Fruit fly (Drosophila melanogaster) whole organism, embryonic: ENCODE measurements around the gene CG14174.

Experiments
- ATbp ChIP-seq: fragments of 200-800 bp; sonication (Bioruptor generic); optimal IDR thresholded peaks from 2 replicates; lab custom pipeline; 2017; ENCODE audit warnings: missing biosample characterization, mild to moderate bottlenecking, missing genetic modification characterization, missing genetic modification reagents
- Asciz ChIP-seq: fragments of 200-800 bp; sonication (Bioruptor generic); optimal IDR thresholded peaks from 2 replicates; lab custom pipeline; 2017; ENCODE audit warnings: missing biosample characterization, mild to moderate bottlenecking, missing genetic modification characterization, missing genetic modification reagents
- Atf3 ChIP-seq: fragments of 200-800 bp; sonication (Bioruptor generic); optimal IDR thresholded peaks from 3 replicates; lab custom pipeline; 2016; ENCODE audit warnings: missing biosample characterization, missing genetic modification characterization
- Awh ChIP-seq: fragments of 200-800 bp; sonication (Bioruptor generic); IDR thresholded peaks from 2 replicates; pipeline ENCODE4, ENCODE4 v1.3.6; 2022; ENCODE audit warnings: missing biosample characterization, missing genetic modification characterization
- BEAF-32 ChIP-seq: fragments of 200-800 bp; sonication (Bioruptor generic); optimal IDR thresholded peaks from 3 replicates; lab custom pipeline; 2017; ENCODE audit warnings: missing biosample characterization, missing genetic modification characterization, mild to moderate bottlenecking, moderate library complexity, missing genetic modification reagents
- Bdp1 ChIP-seq: fragments of 200-800 bp; sonication (Bioruptor generic); optimal IDR thresholded peaks from 3 replicates; lab custom pipeline; 2016; ENCODE audit warnings: missing biosample characterization, missing genetic modification characterization
- BtbVII ChIP-seq: fragments of 200-800 bp; sonication (Bioruptor generic); optimal IDR thresholded peaks from 3 replicates; lab custom pipeline; 2017; ENCODE audit warnings: missing biosample characterization, mild to moderate bottlenecking, missing genetic modification characterization
- CG12236 ChIP-seq: fragments of 200-800 bp; sonication (Bioruptor generic); optimal IDR thresholded peaks from 2 replicates; lab custom pipeline; 2016; ENCODE audit warnings: missing biosample characterization, missing genetic modification characterization
- CG12299 ChIP-seq: fragments of 200-800 bp; sonication (Bioruptor generic); optimal IDR thresholded peaks from 2 replicates; lab custom pipeline; 2018; ENCODE audit warnings: missing biosample characterization, mild to moderate bottlenecking, missing genetic modification characterization
- CG13123 ChIP-seq: fragments of 200-800 bp; sonication (Bioruptor generic); optimal IDR thresholded peaks from 2 replicates; lab custom pipeline; 2016; ENCODE audit warnings: missing biosample characterization, missing genetic modification characterization
- CG13287 ChIP-seq: fragments of 200-800 bp; sonication (Bioruptor generic); IDR thresholded peaks from 2 replicates; pipeline ENCODE4 v1.3.6; 2022; ENCODE audit warnings: missing biosample characterization, missing genetic modification characterization; ENCODE audit not compliant: partially characterized antibody
- CG14050 ChIP-seq: fragments of 200-800 bp; sonication (Bioruptor generic); IDR thresholded peaks from 3 replicates; pipeline ENCODE4 v1.3.6; 2022; ENCODE audit warnings: missing biosample characterization, missing genetic modification characterization
- CG16779 ChIP-seq: fragments of 200-800 bp; sonication (Bioruptor generic); IDR thresholded peaks from 2 replicates; pipeline ENCODE4 v1.3.6; 2022; ENCODE audit warnings: missing biosample characterization, missing genetic modification characterization
- CG18764 ChIP-seq: fragments of 200-800 bp; sonication (Bioruptor generic); optimal IDR thresholded peaks from 3 replicates; lab custom pipeline; 2016; ENCODE audit warnings: missing biosample characterization, missing genetic modification characterization
- CG30020 ChIP-seq: fragments of 200-800 bp; optimal IDR thresholded peaks from 2 replicates; lab custom pipeline; 2019; ENCODE audit warnings: missing biosample characterization, mild to moderate bottlenecking, missing genetic modification characterization, moderate library complexity
- CG34376 ChIP-seq: fragments of 200-800 bp; sonication (Bioruptor generic); optimal IDR thresholded peaks from 2 replicates; lab custom pipeline; 2018; ENCODE audit warnings: missing biosample characterization, mild to moderate bottlenecking, missing genetic modification characterization
- CG7271 ChIP-seq: fragments of 200-800 bp; sonication (Bioruptor generic); optimal IDR thresholded peaks from 2 replicates; lab custom pipeline; 2018; ENCODE audit warnings: missing biosample characterization, mild to moderate bottlenecking, missing genetic modification characterization, moderate library complexity
- CG7987 ChIP-seq: fragments of 200-800 bp; sonication (Bioruptor generic); optimal IDR thresholded peaks from 2 replicates; lab custom pipeline; 2018; ENCODE audit warnings: missing biosample characterization, mild to moderate bottlenecking, missing genetic modification characterization, moderate library complexity
- CG8924 ChIP-seq: fragments of 200-800 bp; optimal IDR thresholded peaks from 3 replicates; lab custom pipeline; 2019; ENCODE audit warnings: missing biosample characterization, mild to moderate bottlenecking, missing genetic modification characterization, moderate library complexity
- CG9215 ChIP-seq: fragments of 200-800 bp; sonication (Bioruptor generic); IDR thresholded peaks from 2 replicates; pipeline ENCODE4 v1.3.6; 2022; ENCODE audit warnings: missing biosample characterization, missing genetic modification characterization
- CG9817 ChIP-seq: fragments of 200-800 bp; sonication (Bioruptor generic); optimal IDR thresholded peaks from 2 replicates; lab custom pipeline; 2018; ENCODE audit warnings: missing biosample characterization, mild to moderate bottlenecking, missing genetic modification characterization, moderate library complexity
- Camta ChIP-seq: fragments of 200-800 bp; sonication (Bioruptor generic); optimal IDR thresholded peaks from 2 replicates; lab custom pipeline; 2016; ENCODE audit warnings: missing biosample characterization, missing genetic modification characterization
- Dek ChIP-seq: fragments of 200-800 bp; sonication (Bioruptor generic); optimal IDR thresholded peaks from 3 replicates; lab custom pipeline; 2019; ENCODE audit warnings: missing biosample characterization, mild to moderate bottlenecking, missing genetic modification characterization, moderate library complexity
- Dref ChIP-seq: fragments of 200-800 bp; sonication (Bioruptor generic); IDR thresholded peaks from 2 replicates; pipeline ENCODE4 v1.3.6; 2022; ENCODE audit warnings: missing biosample characterization, missing genetic modification characterization
- HHEX ChIP-seq: fragments of 200-800 bp; sonication (Bioruptor generic); optimal IDR thresholded peaks from 3 replicates; lab custom pipeline; 2017; ENCODE audit warnings: missing biosample characterization, mild to moderate bottlenecking, missing genetic modification characterization, missing genetic modification reagents
- Hr51 ChIP-seq, 2 experiments: fragments of 200-800 bp; sonication (Bioruptor generic); optimal IDR thresholded peaks; 2 replicates in 1 of 2; 3 replicates in 1 of 2; lab custom pipeline; 2016 to 2018; ENCODE audit warnings: missing biosample characterization in 2 of 2, missing genetic modification characterization in 2 of 2, mild to moderate bottlenecking in 1 of 2, moderate library complexity in 1 of 2
- Lpt ChIP-seq: fragments of >200 bp; optimal IDR thresholded peaks from 2 replicates; lab custom pipeline; 2018; ENCODE audit warnings: missing biosample characterization, missing genetic modification characterization
- MBD-R2 ChIP-seq: fragments of 200-800 bp; sonication (Bioruptor generic); IDR thresholded peaks from 2 replicates; pipeline ENCODE4 v1.3.6; 2022; ENCODE audit warnings: missing biosample characterization, missing genetic modification characterization
- Nf-YB ChIP-seq: fragments of 200-800 bp; sonication (Bioruptor generic); optimal IDR thresholded peaks from 3 replicates; lab custom pipeline; 2019; ENCODE audit warnings: missing biosample characterization, mild to moderate bottlenecking, missing genetic modification characterization, moderate library complexity
- Pdp1 ChIP-seq, 2 experiments: fragments of 200-800 bp; sonication (Bioruptor generic); optimal IDR thresholded peaks; 3 replicates each; lab custom pipeline; 2016; ENCODE audit warnings: missing biosample characterization in 2 of 2, missing genetic modification characterization in 2 of 2, mild to moderate bottlenecking in 1 of 2, moderate library complexity in 1 of 2
- Taf1 ChIP-seq: fragments of 200-800 bp; sonication (Bioruptor generic); IDR thresholded peaks from 2 replicates; pipeline ENCODE4 v1.3.6; 2022; ENCODE audit warnings: missing biosample characterization, missing genetic modification characterization
- Trl ChIP-seq, 3 experiments: fragments of >200 bp in 2 of 3; fragments of 200-800 bp in 1 of 3; sonication (Bioruptor generic) in 1 of 3; optimal IDR thresholded peaks; 2 replicates in 1 of 3; 3 replicates in 2 of 3; lab custom pipeline; 2016 to 2017; ENCODE audit warnings: missing biosample characterization in 1 of 3, missing genetic modification characterization in 1 of 3
- Vsx1 ChIP-seq: fragments of 200-800 bp; sonication (Bioruptor generic); optimal IDR thresholded peaks from 2 replicates; lab custom pipeline; 2017; ENCODE audit warnings: missing biosample characterization, mild to moderate bottlenecking, missing genetic modification characterization, missing genetic modification reagents
- bab2 ChIP-seq: fragments of 200-800 bp; sonication (Bioruptor generic); optimal IDR thresholded peaks from 2 replicates; lab custom pipeline; 2016; ENCODE audit warnings: missing biosample characterization, missing genetic modification characterization
- bcd ChIP-seq: fragments of 200-800 bp; sonication (Bioruptor generic); optimal IDR thresholded peaks from 2 replicates; lab custom pipeline; 2017; ENCODE audit warnings: missing biosample characterization, mild to moderate bottlenecking, missing genetic modification characterization
- cas ChIP-seq: fragments of 200-800 bp; sonication (Bioruptor generic); IDR thresholded peaks from 2 replicates; pipeline ENCODE4 v1.3.6; 2022; ENCODE audit warnings: missing biosample characterization, missing genetic modification characterization
- dmrt11E ChIP-seq: fragments of 200-800 bp; sonication (Bioruptor generic); optimal IDR thresholded peaks from 3 replicates; lab custom pipeline; 2018; ENCODE audit warnings: missing biosample characterization, mild to moderate bottlenecking, missing genetic modification characterization, moderate library complexity
- dmrt99B ChIP-seq: fragments of 200-800 bp; sonication (Bioruptor generic); optimal IDR thresholded peaks from 2 replicates; lab custom pipeline; 2018; ENCODE audit warnings: missing biosample characterization, mild to moderate bottlenecking, missing genetic modification characterization, moderate library complexity
- fd3F ChIP-seq: fragments of 200-800 bp; sonication (Bioruptor generic); optimal IDR thresholded peaks from 2 replicates; lab custom pipeline; 2018; ENCODE audit warnings: missing biosample characterization, mild to moderate bottlenecking, missing genetic modification characterization, moderate library complexity
- gcm ChIP-seq: fragments of 200-800 bp; sonication (Bioruptor generic); optimal IDR thresholded peaks from 2 replicates; lab custom pipeline; 2019; ENCODE audit warnings: missing biosample characterization, mild to moderate bottlenecking, missing genetic modification characterization, moderate library complexity
- ind ChIP-seq: fragments of 200-800 bp; sonication (Bioruptor generic); optimal IDR thresholded peaks from 3 replicates; lab custom pipeline; 2016; ENCODE audit warnings: missing biosample characterization, missing genetic modification characterization
- inv ChIP-seq: fragments of 200-800 bp; sonication (Bioruptor generic); IDR thresholded peaks from 2 replicates; pipeline ENCODE4 v1.3.6; 2022; ENCODE audit warnings: missing biosample characterization, missing genetic modification characterization; ENCODE audit not compliant: partially characterized antibody
- ken ChIP-seq: fragments of 200-800 bp; sonication (Bioruptor generic); IDR thresholded peaks from 3 replicates; pipeline ENCODE4 v1.3.6; 2022; ENCODE audit warnings: missing biosample characterization, missing genetic modification characterization
- kni ChIP-seq: fragments of 200-800 bp; sonication (Bioruptor generic); optimal IDR thresholded peaks from 3 replicates; lab custom pipeline; 2017; ENCODE audit warnings: mild to moderate bottlenecking, missing biosample characterization, missing genetic modification reagents, missing genetic modification characterization
- lov ChIP-seq, 2 experiments: fragments of 200-800 bp in 1 of 2; fragments of >200 bp in 1 of 2; sonication (Bioruptor generic) in 1 of 2; IDR thresholded peaks in 1 of 2; optimal IDR thresholded peaks in 1 of 2; 2 replicates in 1 of 2; 3 replicates in 1 of 2; pipeline versions ENCODE4 v1.3.6 to Lab custom; 2017 to 2022; ENCODE audit warnings: missing biosample characterization in 1 of 2, missing genetic modification characterization in 1 of 2
- ranshi ChIP-seq: fragments of 200-800 bp; sonication (Bioruptor generic); IDR thresholded peaks from 2 replicates; pipeline ENCODE4 v1.3.6; 2022; ENCODE audit warnings: missing biosample characterization, missing genetic modification characterization
- run ChIP-seq: fragments of 200-800 bp; sonication (Bioruptor generic); optimal IDR thresholded peaks from 3 replicates; lab custom pipeline; 2018; ENCODE audit warnings: missing biosample characterization, mild to moderate bottlenecking, missing genetic modification characterization
- shn ChIP-seq: fragments of 200-800 bp; sonication (Bioruptor generic); optimal IDR thresholded peaks from 3 replicates; lab custom pipeline; 2016; ENCODE audit warnings: missing biosample characterization, missing genetic modification characterization
- vfl ChIP-seq: fragments of 200-800 bp; sonication (Bioruptor generic); optimal IDR thresholded peaks from 2 replicates; lab custom pipeline; 2016; ENCODE audit warnings: missing biosample characterization, missing genetic modification characterization

CG14174 gene

dm6 chr3L:9718929-9719328 is at the start of gene CG14174, which contains the start of gene CG18178 (continued):
- TF ChIP-seq CG14050 (GFP tag; lab: Robert Waterston, UW): 0 out of 3 replicates have a peak, but pooled peaks have one; percentile 37
- TF ChIP-seq bcd: peak; percentile 65
- no peak for TF ChIP-seq CG16779 (GFP tag; lab: Robert Waterston, UW)
- TF ChIP-seq inv (GFP tag; lab: Robert Waterston, UW): peak; percentile 34; the same call in 1 of the 2 replicates
- TF ChIP-seq Vsx1 (GFP tag; lab: Kevin White, UChicago): no peak
- TF ChIP-seq ranshi: peak; percentile 50; the same call in 1 of the 2 replicates
- TF ChIP-seq MBD-R2 (GFP tag; lab: Robert Waterston, UW): peak; percentile 88
- peak; percentile 32 for TF ChIP-seq CG34376 (GFP tag; lab: Kevin White, UChicago)
- TF ChIP-seq vfl (GFP tag; lab: Kevin White, UChicago): no peak
- TF ChIP-seq run: no peak
- TF ChIP-seq CG13123 (GFP tag; lab: Kevin White, UChicago): peak; percentile 42
- no peak for TF ChIP-seq Asciz (GFP tag; lab: Kevin White, UChicago)
- TF ChIP-seq dmrt99B: no peak
- TF ChIP-seq Hr51 (GFP tag; optimal IDR thresholded peaks at IDR 0.05; lab: Kevin White, UChicago): peak in 1 of 2 experiments; percentile 71
- TF ChIP-seq bab2 (GFP tag; lab: Kevin White, UChicago): no peak
- peak; percentile 80 for TF ChIP-seq ind
- peak; percentile 49 for TF ChIP-seq CG18764 (GFP tag; lab: Kevin White, UChicago)
- no peak for TF ChIP-seq Bdp1 (GFP tag; lab: Kevin White, UChicago)
- TF ChIP-seq gcm (GFP tag; lab: Kevin White, UChicago): peak; percentile 35
- peak; percentile 36 for TF ChIP-seq CG9215 (GFP tag; lab: Robert Waterston, UW)
- no peak for TF ChIP-seq shn
- no peak for TF ChIP-seq lov (optimal IDR thresholded peaks at IDR 0.05; lab: Kevin White, UChicago)
- no peak for TF ChIP-seq lov (GFP tag; IDR thresholded peaks at IDR 0.05; lab: Robert Waterston, UW)
- TF ChIP-seq fd3F (GFP tag; lab: Kevin White, UChicago): peak; percentile 62
- TF ChIP-seq Camta (GFP tag; lab: Kevin White, UChicago): no peak
- TF ChIP-seq CG7987 (GFP tag; lab: Kevin White, UChicago): no peak
- TF ChIP-seq BtbVII: peak; percentile 55
- peak; percentile 72 for TF ChIP-seq CG30020
- TF ChIP-seq Lpt (GFP tag; lab: Kevin White, UChicago): no peak
- TF ChIP-seq CG8924 (tag; lab: Kevin White, UChicago): peak; percentile 80
- no peak for TF ChIP-seq CG12236 (GFP tag; lab: Kevin White, UChicago)
- peak; percentile 79 for TF ChIP-seq dmrt11E
- TF ChIP-seq kni (GFP tag; lab: Kevin White, UChicago): no peak
- no peak for TF ChIP-seq CG7271 (tag; lab: Kevin White, UChicago)
- TF ChIP-seq Pdp1 (GFP tag; optimal IDR thresholded peaks at IDR 0.05; lab: Kevin White, UChicago): no peak
- TF ChIP-seq Taf1 (GFP tag; lab: Robert Waterston, UW): peak; percentile 50; the same call in 1 of the 2 replicates
- TF ChIP-seq CG12299: no peak
- peak; percentile 25 for TF ChIP-seq ATbp (GFP tag; lab: Kevin White, UChicago)
- peak; percentile 60; the same call in 2 of the 3 replicates for TF ChIP-seq ken
- TF ChIP-seq cas (GFP tag; lab: Robert Waterston, UW): 0 out of 2 replicates have a peak, but pooled peaks have one; percentile 20
- peak; percentile 50 for TF ChIP-seq Nf-YB (GFP tag; lab: Kevin White, UChicago)
- TF ChIP-seq CG9817 (tag; lab: Kevin White, UChicago): peak; percentile 70
- TF ChIP-seq Awh (GFP tag; lab: Robert Waterston, UW): no peak
- no peak for TF ChIP-seq Trl (optimal IDR thresholded peaks at IDR 0.05; lab: Kevin White, UChicago)
- TF ChIP-seq Trl (GFP tag; optimal IDR thresholded peaks at IDR 0.05; lab: Kevin White, UChicago): no peak
- no peak for TF ChIP-seq Atf3 (GFP tag; lab: Kevin White, UChicago)
- peak; percentile 47 for TF ChIP-seq Dek
- TF ChIP-seq Dref (GFP tag; lab: Robert Waterston, UW): no peak; the same call in 1 of the 2 replicates
- TF ChIP-seq BEAF-32 (GFP tag; lab: Kevin White, UChicago): peak; percentile 61
- peak; percentile 63 for TF ChIP-seq CG13287 (GFP tag; lab: Robert Waterston, UW)
- peak; percentile 30 for TF ChIP-seq HHEX
